Fruit fly (Drosophila melanogaster) whole organism, wandering third instar larva: ENCODE results near the gene Brr2.

ENCODE experiments used
- Abd-B ChIP-seq: fragments of >200 bp; optimal IDR thresholded peaks from 2 replicates; lab custom pipeline; 2017; ENCODE audit warnings: missing biosample characterization, missing genetic modification characterization
- Hr78 ChIP-seq: fragments of >200 bp; optimal IDR thresholded peaks from 2 replicates; lab custom pipeline; 2017; ENCODE audit warnings: missing biosample characterization, missing genetic modification characterization
- Hr83 ChIP-seq: fragments of 200-300 bp; sonication (Bioruptor generic); optimal IDR thresholded peaks from 2 replicates; lab custom pipeline; 2016; ENCODE audit warnings: missing biosample characterization, mild to moderate bottlenecking, missing genetic modification characterization, moderate library complexity; ENCODE audit not compliant: poor library complexity, severe bottlenecking
- Mio ChIP-seq: sonication (Bioruptor generic); optimal IDR thresholded peaks from 2 replicates; lab custom pipeline; 2016; ENCODE audit warnings: missing biosample characterization, missing genetic modification characterization
- Myc ChIP-seq: fragments of >200 bp; optimal IDR thresholded peaks from 2 replicates; lab custom pipeline; 2017
- N ChIP-seq: fragments of >200 bp; optimal IDR thresholded peaks from 2 replicates; lab custom pipeline; 2018; ENCODE audit warnings: missing biosample characterization, missing external identifiers, missing genetic modification characterization
- Sp1 ChIP-seq: fragments of 200-800 bp; sonication (Bioruptor generic); optimal IDR thresholded peaks from 3 replicates; lab custom pipeline; 2019; ENCODE audit warnings: missing biosample characterization, mild to moderate bottlenecking, missing genetic modification characterization, moderate library complexity
- fru ChIP-seq: fragments of 200-800 bp; sonication (Bioruptor generic); optimal IDR thresholded peaks from 3 replicates; lab custom pipeline; 2016; ENCODE audit warnings: missing biosample characterization, mild to moderate bottlenecking, missing genetic modification characterization
- pan ChIP-seq: fragments of >200 bp; optimal IDR thresholded peaks from 2 replicates; lab custom pipeline; 2017
- psq ChIP-seq: fragments of 200-800 bp; sonication (Bioruptor generic); optimal IDR thresholded peaks from 3 replicates; lab custom pipeline; 2017; ENCODE audit warnings: missing biosample characterization, mild to moderate bottlenecking, missing genetic modification characterization, moderate library complexity
- rgr ChIP-seq: fragments of 200-800 bp; sonication (Bioruptor generic); optimal IDR thresholded peaks from 3 replicates; lab custom pipeline; 2016; ENCODE audit warnings: missing biosample characterization, mild to moderate bottlenecking, missing genetic modification characterization
- sage ChIP-seq: fragments of 200-800 bp; sonication (Bioruptor generic); optimal IDR thresholded peaks from 2 replicates; lab custom pipeline; 2016; ENCODE audit warnings: missing biosample characterization, mild to moderate bottlenecking, missing genetic modification characterization
- tai ChIP-seq: sonication (Bioruptor generic); optimal IDR thresholded peaks from 2 replicates; lab custom pipeline; 2016; ENCODE audit warnings: missing biosample characterization, missing genetic modification characterization

DNA sequence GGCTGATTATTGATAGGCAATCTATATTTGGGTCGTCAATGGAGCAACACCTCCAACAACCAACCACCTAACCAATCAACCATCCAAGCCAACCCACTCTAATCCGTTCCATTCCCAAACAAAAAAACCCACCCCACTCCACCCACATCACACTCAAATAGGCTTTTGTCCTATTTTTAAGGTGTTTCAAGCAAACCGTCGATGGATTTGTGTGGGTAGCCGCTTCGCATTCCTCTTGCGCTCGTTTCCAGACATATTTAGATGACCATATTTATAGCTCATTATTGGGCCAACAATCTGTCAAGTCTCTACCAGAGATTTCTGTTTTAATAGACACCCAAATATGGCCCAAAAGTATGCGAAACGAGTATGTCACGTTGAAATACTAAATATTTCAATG is 30.5 kb upstream of the Brr2 start:
- TF ChIP-seq pan (lab: Kevin White, UChicago), result no peak
- no peak for TF ChIP-seq sage (GFP tag; lab: Kevin White, UChicago)
- TF ChIP-seq psq, result no peak
- TF ChIP-seq Hr78 (GFP tag; lab: Kevin White, UChicago), result no peak
- no peak for TF ChIP-seq Sp1 (GFP tag; lab: Kevin White, UChicago)
- TF ChIP-seq rgr, result no peak
- TF ChIP-seq tai (GFP tag; lab: Kevin White, UChicago), result no peak
- TF ChIP-seq fru (GFP tag; lab: Kevin White, UChicago), result no peak
- no peak for TF ChIP-seq Abd-B (GFP tag; lab: Kevin White, UChicago)
- no peak for TF ChIP-seq Hr83
- no peak for TF ChIP-seq Myc
- TF ChIP-seq N (GFP tag; lab: Kevin White, UChicago), result no peak
- TF ChIP-seq Mio (GFP tag; lab: Kevin White, UChicago), result no peak
